Fruit fly (Drosophila melanogaster): ENCODE results near the gene Lar.

Lar gene

DNA sequence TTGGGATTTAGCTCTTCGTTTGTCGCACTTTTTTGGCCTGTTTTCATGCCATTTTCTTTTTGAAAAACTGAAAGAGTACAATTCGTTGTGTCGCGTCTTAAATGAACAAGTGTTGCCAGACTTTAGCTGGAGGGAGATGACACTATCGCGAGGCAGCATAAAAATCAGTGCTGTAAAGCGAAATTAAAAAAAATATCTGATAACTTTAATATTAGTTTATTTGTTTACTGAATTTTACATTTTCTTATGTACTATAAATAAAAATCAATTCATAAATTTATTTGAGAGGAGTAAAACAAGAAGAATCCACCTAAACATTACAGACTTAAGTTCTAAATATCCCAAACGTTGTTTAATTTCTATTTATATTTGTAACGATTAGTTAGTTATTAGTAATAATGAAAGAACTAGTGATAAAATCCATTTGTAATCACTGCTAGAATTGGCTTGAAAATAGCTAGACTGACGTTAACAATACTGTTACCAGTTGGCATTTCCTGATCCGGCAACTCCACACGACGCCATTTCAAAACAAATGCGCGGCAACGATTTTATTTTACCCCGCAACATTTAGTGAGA is 9.1 kb upstream of the Lar start, which contains the start of the genes spi and msb1l (continued):
- TF ChIP-seq Fer3 (tag; optimal IDR thresholded peaks at IDR 0.05), result peak; percentile 8
- peak; percentile 34 for TF ChIP-seq bcd (GFP tag; optimal IDR thresholded peaks at IDR 0.05)
- no peak for TF ChIP-seq CG10565 (GFP tag; optimal IDR thresholded peaks at IDR 0.05)
- peak; percentile 47 for TF ChIP-seq lilli (GFP tag; optimal IDR thresholded peaks at IDR 0.05)
- TF ChIP-seq CG12391 (tag; optimal IDR thresholded peaks at IDR 0.05), result peak; percentile 81
- no peak for TF ChIP-seq sc (optimal IDR thresholded peaks at IDR 0.05)
- TF ChIP-seq sc (GFP tag; optimal IDR thresholded peaks at IDR 0.05), result peak; percentile 27
- peak; percentile 55 for TF ChIP-seq CG15269 (tag; optimal IDR thresholded peaks at IDR 0.05)
- TF ChIP-seq CG31224 (GFP tag; IDR thresholded peaks at IDR 0.05), result peak; percentile 18; the same call in 1 of the 2 replicates
- no peak for TF ChIP-seq Bdp1 (GFP tag; optimal IDR thresholded peaks at IDR 0.05)
- TF ChIP-seq zfh1 (GFP tag; IDR thresholded peaks at IDR 0.05), result no peak; the same call in 2 of the 3 replicates
- no peak for TF ChIP-seq CG8359 (GFP tag; optimal IDR thresholded peaks at IDR 0.05; ENCODE audit: borderline replicate concordance)
- TF ChIP-seq Vsx1 (GFP tag; optimal IDR thresholded peaks at IDR 0.05), result no peak
- TF ChIP-seq Ptx1 (GFP tag; IDR thresholded peaks at IDR 0.05), result peak; percentile 74
- peak; percentile 56 for TF ChIP-seq Hmr (GFP tag; optimal IDR thresholded peaks at IDR 0.05)
- peak; percentile 42 for TF ChIP-seq CG2116 (GFP tag; optimal IDR thresholded peaks at IDR 0.05)
- TF ChIP-seq CG2712 (tag; optimal IDR thresholded peaks at IDR 0.05), result peak; percentile 66
- TF ChIP-seq Hr3 (GFP tag; optimal IDR thresholded peaks at IDR 0.05), result peak; percentile 71
- no peak for TF ChIP-seq Gsc (GFP tag; IDR thresholded peaks at IDR 0.05)
- peak; percentile 63 for TF ChIP-seq CG1602 (GFP tag; optimal IDR thresholded peaks at IDR 0.05)
- TF ChIP-seq Blimp-1 (GFP tag; optimal IDR thresholded peaks at IDR 0.05), result peak; percentile 22
- no peak for TF ChIP-seq crol (GFP tag; IDR thresholded peaks at IDR 0.05)
- no peak for TF ChIP-seq CG10959 (GFP tag; IDR thresholded peaks at IDR 0.05)
- TF ChIP-seq bbx (GFP tag; IDR thresholded peaks at IDR 0.05; ENCODE audit: partially characterized antibody), result peak; percentile 10; the same call in 1 of the 2 replicates

DNA sequence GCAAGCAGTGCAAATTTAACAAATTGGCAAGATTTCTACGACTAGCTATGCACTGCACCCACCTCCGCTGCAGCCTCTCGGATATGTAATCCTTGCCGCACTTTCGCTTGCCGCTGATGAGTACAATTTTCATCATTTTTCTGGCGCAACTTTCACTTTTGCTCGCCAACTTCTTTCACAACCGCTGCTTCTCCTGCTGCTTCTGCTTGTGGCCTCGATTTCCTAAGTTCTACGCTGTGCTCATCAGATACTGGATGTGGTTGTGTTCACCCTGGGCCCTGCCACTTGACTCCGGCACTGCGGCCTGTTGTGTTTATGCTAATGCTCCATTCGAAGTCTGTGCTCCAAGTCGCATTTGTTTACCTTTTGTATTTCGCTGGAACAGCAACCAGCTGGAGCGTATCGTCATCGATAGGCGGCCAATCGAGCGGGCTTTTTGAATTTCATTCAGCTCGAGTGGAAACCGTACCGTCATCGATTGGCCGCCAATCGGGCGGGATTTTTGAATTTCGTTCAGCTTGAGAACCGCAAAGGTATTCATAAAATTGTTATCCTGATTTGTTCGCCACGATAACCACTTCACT is 6.3 kb upstream of the Lar start, which contains the start of gene Pmvk:
TSS of gene Pmvk (minus strand) at position 357 of the 584 bp plus-strand sequence.
- TF ChIP-seq Atf-2 (GFP tag; optimal IDR thresholded peaks at IDR 0.05) (no peak), bbx (GFP tag; IDR thresholded peaks at IDR 0.05; ENCODE audit: partially characterized antibody) (peak; percentile 94), CG16813 (GFP tag; IDR thresholded peaks at IDR 0.05; ENCODE audit: partially characterized antibody) (peak; percentile 75; the same call in 2 of the 3 replicates), HLH4C (GFP tag; IDR thresholded peaks at IDR 0.05; ENCODE audit: partially characterized antibody) (peak; percentile 97), stc (GFP tag; IDR thresholded peaks at IDR 0.05) (no peak), lov (optimal IDR thresholded peaks at IDR 0.05) (no peak), lov (GFP tag; IDR thresholded peaks at IDR 0.05) (no peak), Hmr (GFP tag; optimal IDR thresholded peaks at IDR 0.05) (no peak), Dll (GFP tag; IDR thresholded peaks at IDR 0.05; ENCODE audit: partially characterized antibody) (peak; percentile 73), HLHmδ (GFP tag; optimal IDR thresholded peaks at IDR 0.05) (no peak), bigmax (GFP tag; optimal IDR thresholded peaks at IDR 0.05) (no peak), mirr (GFP tag; optimal IDR thresholded peaks at IDR 0.05) (no peak), Hey (tag; optimal IDR thresholded peaks at IDR 0.05) (no peak), CG3847 (GFP tag; IDR thresholded peaks at IDR 0.05) (no peak), ci (GFP tag; IDR thresholded peaks at IDR 0.05) (peak; percentile 39; the same call in 1 of the 3 replicates), CG15269 (tag; optimal IDR thresholded peaks at IDR 0.05) (no peak), Lpt (GFP tag; optimal IDR thresholded peaks at IDR 0.05) (no peak), CG32772 (GFP tag; IDR thresholded peaks at IDR 0.05) (no peak), CG34224 (GFP tag; IDR thresholded peaks at IDR 0.05; ENCODE audit: partially characterized antibody) (peak; percentile 88), Tbp (GFP tag; optimal IDR thresholded peaks at IDR 0.05) (no peak), gcm2 (GFP tag; optimal IDR thresholded peaks at IDR 0.05) (no peak), CG7357 (GFP tag; IDR thresholded peaks at IDR 0.05) (no peak), CG10209 (GFP tag; optimal IDR thresholded peaks at IDR 0.05) (no peak), pzg (GFP tag; optimal IDR thresholded peaks at IDR 0.05) (peak; percentile 65), inv (GFP tag; IDR thresholded peaks at IDR 0.05; ENCODE audit: partially characterized antibody) (peak; percentile 59), CG42726 (GFP tag; IDR thresholded peaks at IDR 0.05; ENCODE audit: partially characterized antibody) (peak; percentile 43; the same call in 1 of the 2 replicates), CG8388 (GFP tag; optimal IDR thresholded peaks at IDR 0.05) (no peak), MESR4 (GFP tag; optimal IDR thresholded peaks at IDR 0.05) (peak; percentile 52)

Data from whole organism, embryonic.